Fruit fly (Drosophila melanogaster): Measurements from ENCODE around the gene spir.

DNA sequence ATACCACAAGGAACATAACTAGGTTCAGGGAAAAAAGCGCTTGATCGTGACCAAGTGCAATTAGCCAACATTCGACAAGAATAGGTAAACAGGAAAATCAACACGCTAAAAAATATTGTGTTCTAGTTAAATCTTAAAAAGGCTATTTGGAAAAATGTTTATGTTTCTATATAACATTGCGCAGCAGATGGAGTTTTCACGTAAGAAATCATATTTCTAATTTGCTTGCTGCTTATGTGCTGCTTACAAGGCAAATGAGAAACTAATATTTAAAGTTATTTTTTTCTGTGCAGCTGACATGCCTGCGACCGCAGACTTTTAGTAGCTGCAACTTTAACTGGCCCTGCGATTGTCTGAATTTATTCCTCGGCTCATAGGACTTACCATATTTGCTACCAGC, 70.3 kb downstream of the spir start:
- TF ChIP-seq CG14050 (GFP tag; IDR thresholded peaks at IDR 0.05) (no peak), Nf-YA (GFP tag; IDR thresholded peaks at IDR 0.05) (no peak), fd3F (GFP tag; optimal IDR thresholded peaks at IDR 0.05) (no peak), nmo (GFP tag; optimal IDR thresholded peaks at IDR 0.05) (no peak), wek (GFP tag; optimal IDR thresholded peaks at IDR 0.05) (no peak), ems (GFP tag; optimal IDR thresholded peaks at IDR 0.05) (no peak), Lpt (GFP tag; optimal IDR thresholded peaks at IDR 0.05) (no peak), CG42726 (GFP tag; IDR thresholded peaks at IDR 0.05; ENCODE audit: partially characterized antibody) (no peak), CG30431 (GFP tag; optimal IDR thresholded peaks at IDR 0.05) (no peak), nerfin-1 (tag; optimal IDR thresholded peaks at IDR 0.05) (no peak)

All from whole organism, embryonic.